Fruit fly (Drosophila melanogaster) whole organism, embryonic: ENCODE results near the gene dlp.

Experiments used
- Awh ChIP-seq: fragments of 200-800 bp; sonication (Bioruptor generic); IDR thresholded peaks from 2 replicates; pipeline ENCODE4, ENCODE4 v1.3.6; 2022; ENCODE audit warnings: missing biosample characterization, missing genetic modification characterization
- CG10959 ChIP-seq: fragments of 200-800 bp; sonication (Bioruptor generic); IDR thresholded peaks from 2 replicates; pipeline ENCODE4 v1.3.6; 2022; ENCODE audit warnings: missing biosample characterization, missing genetic modification characterization
- CG11398 ChIP-seq: fragments of 200-800 bp; sonication (Bioruptor generic); optimal IDR thresholded peaks from 2 replicates; lab custom pipeline; 2016; ENCODE audit warnings: missing biosample characterization, missing genetic modification characterization
- CG12236 ChIP-seq: fragments of 200-800 bp; sonication (Bioruptor generic); optimal IDR thresholded peaks from 2 replicates; lab custom pipeline; 2016; ENCODE audit warnings: missing biosample characterization, missing genetic modification characterization
- CG14667 ChIP-seq: fragments of 200-800 bp; sonication (Bioruptor generic); IDR thresholded peaks from 2 replicates; pipeline ENCODE4 v1.3.6; 2022; ENCODE audit warnings: missing biosample characterization, missing genetic modification characterization
- CG18476 ChIP-seq: fragments of 200-800 bp; sonication (Bioruptor generic); optimal IDR thresholded peaks from 2 replicates; lab custom pipeline; 2016; ENCODE audit warnings: missing biosample characterization, mild to moderate bottlenecking, missing genetic modification characterization
- CG2678 ChIP-seq: fragments of 200-800 bp; sonication (Bioruptor generic); optimal IDR thresholded peaks from 3 replicates; lab custom pipeline; 2019; ENCODE audit warnings: missing biosample characterization, mild to moderate bottlenecking, missing genetic modification characterization, moderate library complexity
- CG2889 ChIP-seq: fragments of 200-800 bp; sonication (Bioruptor generic); IDR thresholded peaks from 3 replicates; pipeline ENCODE4 v1.3.6; 2022; ENCODE audit warnings: missing biosample characterization, missing genetic modification characterization
- CG31441 ChIP-seq: fragments of 200-800 bp; sonication (Bioruptor generic); IDR thresholded peaks from 2 replicates; pipeline ENCODE4 v1.3.6; 2022; ENCODE audit warnings: missing biosample characterization, missing genetic modification characterization
- CG32532 ChIP-seq: fragments of 200-800 bp; sonication (Bioruptor generic); IDR thresholded peaks from 2 replicates; pipeline ENCODE4 v1.3.6; 2022; ENCODE audit warnings: missing biosample characterization, missing genetic modification characterization
- CG33213 ChIP-seq: fragments of 200-800 bp; sonication (Bioruptor generic); optimal IDR thresholded peaks from 3 replicates; lab custom pipeline; 2016; ENCODE audit warnings: missing biosample characterization, missing genetic modification characterization
- CG43689 ChIP-seq: fragments of 200-800 bp; sonication (Bioruptor generic); IDR thresholded peaks from 2 replicates; pipeline ENCODE4 v1.3.6; 2022; ENCODE audit warnings: missing biosample characterization, missing genetic modification characterization
- CG4404 ChIP-seq: fragments of 200-800 bp; sonication (Bioruptor generic); IDR thresholded peaks from 2 replicates; pipeline ENCODE4 v1.3.6; 2022; ENCODE audit warnings: missing biosample characterization, missing genetic modification characterization
- CG7839 ChIP-seq: fragments of 200-800 bp; sonication (Bioruptor generic); optimal IDR thresholded peaks from 3 replicates; lab custom pipeline; 2018; ENCODE audit warnings: missing biosample characterization, mild to moderate bottlenecking, missing genetic modification characterization, moderate library complexity
- CG8388 ChIP-seq: fragments of 200-800 bp; sonication (Bioruptor generic); optimal IDR thresholded peaks from 2 replicates; lab custom pipeline; 2019; ENCODE audit warnings: missing biosample characterization, mild to moderate bottlenecking, missing genetic modification characterization, moderate library complexity
- CG9437 ChIP-seq: fragments of 200-800 bp; sonication (Bioruptor generic); optimal IDR thresholded peaks from 2 replicates; lab custom pipeline; 2018; ENCODE audit warnings: missing biosample characterization, mild to moderate bottlenecking, missing genetic modification characterization
- CG9817 ChIP-seq: fragments of 200-800 bp; sonication (Bioruptor generic); optimal IDR thresholded peaks from 2 replicates; lab custom pipeline; 2018; ENCODE audit warnings: missing biosample characterization, mild to moderate bottlenecking, missing genetic modification characterization, moderate library complexity
- Dad ChIP-seq: fragments of 200-800 bp; sonication (Bioruptor generic); optimal IDR thresholded peaks from 3 replicates; lab custom pipeline; 2016; ENCODE audit warnings: missing biosample characterization, missing genetic modification characterization
- Ets65A ChIP-seq: fragments of 200-800 bp; sonication (Bioruptor generic); peaks from one replicate; lab custom pipeline; 2016; ENCODE audit warnings: missing biosample characterization, missing genetic modification characterization
- HLH54F ChIP-seq: fragments of 200-800 bp; sonication (Bioruptor generic); optimal IDR thresholded peaks from 3 replicates; lab custom pipeline; 2016; ENCODE audit warnings: missing biosample characterization, missing genetic modification characterization
- NC2α ChIP-seq: fragments of 200-800 bp; sonication (Bioruptor generic); optimal IDR thresholded peaks from 2 replicates; lab custom pipeline; 2016; ENCODE audit warnings: missing biosample characterization, missing genetic modification characterization
- Nf-YC ChIP-seq: fragments of 200-800 bp; optimal IDR thresholded peaks from 3 replicates; lab custom pipeline; 2019; ENCODE audit warnings: missing biosample characterization, mild to moderate bottlenecking, missing genetic modification characterization, moderate library complexity
- Ravus ChIP-seq: fragments of 200-800 bp; sonication (Bioruptor generic); IDR thresholded peaks from 2 replicates; pipeline ENCODE4 v1.3.6; 2022; ENCODE audit warnings: missing biosample characterization, missing genetic modification characterization
- Sox100B ChIP-seq: fragments of 200-800 bp; sonication (Bioruptor generic); optimal IDR thresholded peaks from 3 replicates; lab custom pipeline; 2018; ENCODE audit warnings: missing biosample characterization, mild to moderate bottlenecking, missing genetic modification characterization
- Spps ChIP-seq: fragments of 200-800 bp; sonication (Bioruptor generic); optimal IDR thresholded peaks from 2 replicates; lab custom pipeline; 2018; ENCODE audit warnings: missing biosample characterization, mild to moderate bottlenecking, missing genetic modification characterization
- al ChIP-seq: fragments of 200-800 bp; sonication (Bioruptor generic); IDR thresholded peaks from 2 replicates; pipeline ENCODE4 v1.3.6; 2022; ENCODE audit warnings: missing biosample characterization, missing genetic modification characterization
- bsh ChIP-seq, 2 experiments: fragments of 200-800 bp; sonication (Bioruptor generic); optimal IDR thresholded peaks; 2 replicates each; lab custom pipeline; 2017 to 2018; ENCODE audit warnings: mild to moderate bottlenecking in 2 of 2, missing biosample characterization in 2 of 2, missing genetic modification characterization in 2 of 2, moderate library complexity in 1 of 2
- chn ChIP-seq: fragments of 200-800 bp; sonication (Bioruptor generic); optimal IDR thresholded peaks from 2 replicates; lab custom pipeline; 2016; ENCODE audit warnings: missing biosample characterization, missing genetic modification characterization
- emc ChIP-seq: fragments of 200-800 bp; sonication (Bioruptor generic); optimal IDR thresholded peaks from 2 replicates; lab custom pipeline; 2016; ENCODE audit warnings: missing biosample characterization, missing genetic modification characterization
- ems ChIP-seq: fragments of 200-800 bp; sonication (Bioruptor generic); optimal IDR thresholded peaks from 3 replicates; lab custom pipeline; 2016; ENCODE audit warnings: missing biosample characterization, missing genetic modification characterization
- en ChIP-seq: fragments of 200-800 bp; sonication (Bioruptor generic); optimal IDR thresholded peaks from 2 replicates; lab custom pipeline; 2016; ENCODE audit warnings: missing biosample characterization, missing genetic modification characterization
- eve ChIP-seq, 2 experiments: fragments of >200 bp; optimal IDR thresholded peaks; 2 replicates each; lab custom pipeline; 2017; ENCODE audit warnings: missing biosample characterization in 2 of 2, missing genetic modification characterization in 2 of 2
- fd102C ChIP-seq: fragments of 200-800 bp; sonication (Bioruptor generic); optimal IDR thresholded peaks from 2 replicates; lab custom pipeline; 2018; ENCODE audit warnings: missing biosample characterization, mild to moderate bottlenecking, missing genetic modification characterization, moderate library complexity
- fu2 ChIP-seq: fragments of 200-800 bp; sonication (Bioruptor generic); optimal IDR thresholded peaks from 2 replicates; lab custom pipeline; 2016; ENCODE audit warnings: missing biosample characterization, missing genetic modification characterization
- kah ChIP-seq: fragments of 200-800 bp; sonication (Bioruptor generic); optimal IDR thresholded peaks from 2 replicates; lab custom pipeline; 2018; ENCODE audit warnings: missing biosample characterization, mild to moderate bottlenecking, missing genetic modification characterization
- kni ChIP-seq: fragments of 200-800 bp; sonication (Bioruptor generic); optimal IDR thresholded peaks from 3 replicates; lab custom pipeline; 2017; ENCODE audit warnings: mild to moderate bottlenecking, missing biosample characterization, missing genetic modification reagents, missing genetic modification characterization
- lov ChIP-seq, 2 experiments: fragments of 200-800 bp in 1 of 2; fragments of >200 bp in 1 of 2; sonication (Bioruptor generic) in 1 of 2; IDR thresholded peaks in 1 of 2; optimal IDR thresholded peaks in 1 of 2; 2 replicates in 1 of 2; 3 replicates in 1 of 2; pipeline versions ENCODE4 v1.3.6 to Lab custom; 2017 to 2022; ENCODE audit warnings: missing biosample characterization in 1 of 2, missing genetic modification characterization in 1 of 2
- mirr ChIP-seq: fragments of 200-800 bp; sonication (Bioruptor generic); optimal IDR thresholded peaks from 3 replicates; lab custom pipeline; 2018; ENCODE audit warnings: missing biosample characterization, mild to moderate bottlenecking, missing genetic modification characterization
- mld ChIP-seq: fragments of 200-800 bp; sonication (Bioruptor generic); IDR thresholded peaks from 3 replicates; pipeline ENCODE4 v1.3.6; 2022; ENCODE audit warnings: missing biosample characterization, missing genetic modification characterization; ENCODE audit not compliant: partially characterized antibody
- nom ChIP-seq: fragments of 200-800 bp; sonication (Bioruptor generic); optimal IDR thresholded peaks from 2 replicates; lab custom pipeline; 2017; ENCODE audit warnings: missing biosample characterization, missing genetic modification characterization, mild to moderate bottlenecking, moderate library complexity, missing genetic modification reagents
- org-1 ChIP-seq: fragments of 200-800 bp; sonication (Bioruptor generic); optimal IDR thresholded peaks from 2 replicates; lab custom pipeline; 2017; ENCODE audit warnings: missing biosample characterization, missing genetic modification characterization
- pb ChIP-seq: fragments of 200-800 bp; sonication (Bioruptor generic); optimal IDR thresholded peaks from 3 replicates; lab custom pipeline; 2016; ENCODE audit warnings: missing biosample characterization, missing genetic modification characterization
- pho ChIP-seq: fragments of 200-800 bp; sonication (Bioruptor generic); optimal IDR thresholded peaks from 2 replicates; lab custom pipeline; 2016; ENCODE audit warnings: missing biosample characterization, missing genetic modification characterization
- phol ChIP-seq: fragments of 200-800 bp; sonication (Bioruptor generic); optimal IDR thresholded peaks from 3 replicates; lab custom pipeline; 2018; ENCODE audit warnings: missing biosample characterization, mild to moderate bottlenecking, missing genetic modification characterization, moderate library complexity
- row ChIP-seq: fragments of 200-800 bp; sonication (Bioruptor generic); IDR thresholded peaks from 3 replicates; pipeline ENCODE4 v1.3.6; 2022; ENCODE audit warnings: missing biosample characterization, missing genetic modification characterization
- shn ChIP-seq: fragments of 200-800 bp; sonication (Bioruptor generic); optimal IDR thresholded peaks from 3 replicates; lab custom pipeline; 2016; ENCODE audit warnings: missing biosample characterization, missing genetic modification characterization
- sna ChIP-seq: fragments of 200-800 bp; sonication (Bioruptor generic); IDR thresholded peaks from 2 replicates; pipeline ENCODE4 v1.3.6; 2022; ENCODE audit warnings: missing biosample characterization, missing genetic modification characterization; ENCODE audit not compliant: partially characterized antibody
- tio ChIP-seq: fragments of 200-800 bp; sonication (Bioruptor generic); optimal IDR thresholded peaks from 2 replicates; lab custom pipeline; 2017; ENCODE audit warnings: missing biosample characterization, missing genetic modification characterization, inconsistent platforms
- trh ChIP-seq: fragments of 200-800 bp; sonication (Bioruptor generic); optimal IDR thresholded peaks from 2 replicates; lab custom pipeline; 2016; ENCODE audit warnings: missing biosample characterization, missing genetic modification characterization
- wor ChIP-seq: fragments of 200-800 bp; sonication (Bioruptor generic); IDR thresholded peaks from 2 replicates; pipeline ENCODE4 v1.3.6; 2022; ENCODE audit warnings: missing biosample characterization, missing genetic modification characterization

Gene dlp

DNA sequence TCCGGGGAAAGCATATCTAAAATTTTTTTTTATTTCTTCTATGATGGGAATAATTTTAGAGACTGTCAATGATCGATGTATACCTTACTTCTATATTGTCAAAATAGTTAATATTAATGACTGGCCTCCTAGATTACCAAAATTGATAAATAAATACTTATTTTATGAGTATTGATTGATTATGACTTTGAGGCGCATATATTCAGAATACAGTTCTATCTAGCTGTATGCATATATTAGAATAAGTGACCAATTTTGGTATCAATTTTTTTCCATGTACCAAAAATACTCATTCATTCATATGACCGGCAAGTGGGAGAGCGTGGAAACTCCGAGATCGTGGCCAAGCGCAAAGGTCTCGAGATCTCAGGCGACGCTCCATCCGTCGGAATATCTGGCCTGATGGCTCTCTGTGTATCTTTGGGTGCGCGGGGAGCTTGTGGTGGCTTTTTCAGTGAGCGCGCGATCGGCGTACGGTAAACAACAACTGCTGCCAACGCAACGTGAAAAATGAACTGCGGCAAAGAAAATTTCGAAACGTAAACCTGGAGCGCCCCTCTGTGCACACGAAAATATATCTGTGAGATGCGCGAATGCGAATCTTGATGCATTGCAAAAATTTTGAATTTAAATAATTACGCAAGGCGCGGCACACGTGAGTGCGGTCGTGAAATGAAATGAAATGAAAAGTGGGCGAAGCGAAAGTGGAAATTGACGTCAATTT, 40.1 kb downstream of the dlp start, which contains the start of the genes CG43121 and ome (continued):
- TF ChIP-seq Awh (no peak), kni (GFP tag; lab: Kevin White, UChicago) (peak; percentile 3), CG10959 (GFP tag; lab: Robert Waterston, UW) (0 out of 2 replicates have a peak, but pooled peaks have one; percentile 5), mld (GFP tag; lab: Robert Waterston, UW) (no peak), eve (GFP tag; optimal IDR thresholded peaks at IDR 0.05; lab: Kevin White, UChicago) (no peak), shn (GFP tag; lab: Kevin White, UChicago) (peak; percentile 27), CG43689 (GFP tag; lab: Robert Waterston, UW) (no peak), CG2889 (GFP tag; lab: Robert Waterston, UW) (no peak), lov (optimal IDR thresholded peaks at IDR 0.05; lab: Kevin White, UChicago) (no peak), lov (GFP tag; IDR thresholded peaks at IDR 0.05; lab: Robert Waterston, UW) (no peak), phol (no peak), CG12236 (GFP tag; lab: Kevin White, UChicago) (no peak), kah (GFP tag; lab: Kevin White, UChicago) (no peak), nom (peak; percentile 45), Ravus (GFP tag; lab: Robert Waterston, UW) (no peak), NC2α (GFP tag; lab: Kevin White, UChicago) (no peak), fd102C (no peak), HLH54F (GFP tag; lab: Kevin White, UChicago) (no peak), org-1 (GFP tag; lab: Kevin White, UChicago) (no peak), CG18476 (no peak), tio (GFP tag; lab: Kevin White, UChicago) (no peak), pho (no peak), mirr (GFP tag; lab: Kevin White, UChicago) (peak; percentile 21), en (GFP tag; lab: Kevin White, UChicago) (no peak), CG11398 (peak; percentile 10), fu2 (GFP tag; lab: Kevin White, UChicago) (no peak), al (GFP tag; lab: Robert Waterston, UW) (no peak), sna (no peak), CG9437 (GFP tag; lab: Kevin White, UChicago) (peak; percentile 24), CG7839 (tag; lab: Kevin White, UChicago) (peak; percentile 28), CG4404 (GFP tag; lab: Robert Waterston, UW) (no peak), wor (GFP tag; lab: Robert Waterston, UW) (no peak), pb (peak; percentile 21), row (GFP tag; lab: Robert Waterston, UW) (peak; percentile 51; the same call in 2 of the 3 replicates), CG2678 (tag; lab: Kevin White, UChicago) (no peak), Spps (tag; lab: Kevin White, UChicago) (no peak), trh (GFP tag; lab: Kevin White, UChicago) (no peak), Sox100B (GFP tag; lab: Kevin White, UChicago) (no peak), CG8388 (GFP tag; lab: Kevin White, UChicago) (no peak), Nf-YC (tag; lab: Kevin White, UChicago) (peak; percentile 21), chn (no peak), ems (GFP tag; lab: Kevin White, UChicago) (no peak), emc (GFP tag; lab: Kevin White, UChicago) (no peak), Dad (GFP tag; lab: Kevin White, UChicago) (no peak), CG9817 (tag; lab: Kevin White, UChicago) (no peak), Ets65A (no peak), bsh (GFP tag; optimal IDR thresholded peaks at IDR 0.05; lab: Kevin White, UChicago) (peak in 1 of 2 experiments; percentile 27), CG14667 (GFP tag; lab: Robert Waterston, UW) (no peak), CG31441 (GFP tag; lab: Robert Waterston, UW) (no peak), CG32532 (GFP tag; lab: Robert Waterston, UW) (peak; percentile 31; the same call in 1 of the 2 replicates), CG33213 (GFP tag; lab: Kevin White, UChicago) (no peak)
